Worm (Caenorhabditis elegans): ENCODE data around the gene sod-4.

The sod-4 gene

DNA sequence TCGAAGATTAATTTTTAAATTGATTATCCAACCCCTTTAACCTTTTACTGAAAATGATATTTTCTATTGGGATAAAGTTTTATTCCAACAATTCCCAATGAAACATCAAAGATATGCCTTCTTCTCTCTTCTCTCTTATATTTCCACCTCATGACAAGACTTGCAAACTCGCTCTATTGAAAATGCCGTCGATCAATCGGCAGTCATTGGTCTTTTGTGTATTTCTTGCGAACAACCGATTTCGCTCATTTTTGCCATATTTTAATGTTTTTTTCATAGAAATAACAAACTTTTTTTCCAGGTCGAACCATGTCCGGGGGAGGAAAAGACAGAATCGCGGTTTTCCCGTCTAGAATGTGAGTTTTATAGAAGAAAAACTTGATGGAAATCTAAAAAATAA lies 7.6 kb upstream of the sod-4 start, which contains the start of gene vha-14 (continued):
- peak; percentile 55 for TF ChIP-seq lin-39 (tag; optimal IDR thresholded peaks at IDR 0.05)
- TF ChIP-seq R02D3.7 (tag; optimal IDR thresholded peaks at IDR 0.05), result no peak
- TF ChIP-seq sea-2 (GFP tag; optimal IDR thresholded peaks at IDR 0.05), result no peak

DNA sequence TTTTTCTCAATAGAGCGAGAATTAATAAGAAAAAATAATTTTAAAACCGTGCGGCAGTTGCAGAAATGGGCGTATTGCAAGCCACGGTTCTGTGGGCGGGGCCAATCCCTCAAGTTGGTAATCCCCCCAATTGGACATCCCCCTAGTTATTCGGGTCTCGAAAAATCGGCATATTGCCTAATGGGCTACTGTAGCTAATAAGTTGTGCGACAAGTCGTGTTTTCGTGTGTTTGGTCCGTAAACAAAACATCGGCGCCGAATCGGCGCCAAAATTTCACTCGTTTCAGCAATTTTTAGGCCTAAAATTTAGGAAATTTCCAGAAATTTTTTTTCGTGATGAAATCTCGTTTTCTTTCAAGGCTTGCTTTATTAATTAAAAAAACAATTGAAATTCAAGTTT lies 4.2 kb upstream of the sod-4 start:
- TF ChIP-seq nhr-23 (tag; optimal IDR thresholded peaks at IDR 0.05) (no peak), ceh-28 (tag; optimal IDR thresholded peaks at IDR 0.05) (no peak), mdl-1 (tag; optimal IDR thresholded peaks at IDR 0.05) (no peak), nhr-25 (tag; optimal IDR thresholded peaks at IDR 0.05) (no peak), daf-12 (tag; optimal IDR thresholded peaks at IDR 0.05) (no peak), egl-5 (tag; optimal IDR thresholded peaks at IDR 0.05) (no peak), elt-3 (tag; optimal IDR thresholded peaks at IDR 0.05) (no peak), hmg-11 (tag; optimal IDR thresholded peaks at IDR 0.05) (no peak), ama-1 (optimal IDR thresholded peaks at IDR 0.05) (no peak), lsy-12 (tag; optimal IDR thresholded peaks at IDR 0.05) (no peak), nfya-1 (tag; optimal IDR thresholded peaks at IDR 0.05; ENCODE audit: insufficient read depth) (no peak)

DNA sequence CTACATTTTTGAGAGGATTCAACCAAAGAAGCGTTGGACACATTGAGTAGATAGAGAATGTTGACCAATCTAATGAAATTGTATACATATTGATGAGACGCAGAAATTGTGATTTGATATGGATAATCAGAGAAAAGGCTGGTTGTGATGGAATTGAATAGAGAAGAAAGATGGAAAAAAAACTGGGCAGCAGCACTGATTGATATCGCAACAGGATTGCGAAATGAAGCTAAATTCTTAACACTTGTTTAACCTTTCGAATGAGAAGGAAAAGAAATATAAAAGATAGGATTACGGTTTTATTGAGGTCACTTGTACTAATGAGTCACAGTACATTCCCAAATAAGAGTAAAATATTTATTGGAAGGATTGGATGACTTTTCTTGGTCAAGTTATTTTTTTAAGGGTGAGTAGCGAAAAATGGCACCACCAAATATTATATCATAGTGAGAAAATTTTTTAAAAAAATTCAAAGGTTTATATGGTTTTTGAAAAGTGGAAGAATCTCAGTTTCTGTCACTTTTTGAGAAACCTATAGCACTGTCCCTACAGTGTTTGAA lies 2.1 kb upstream of the sod-4 start:
- peak; percentile 27 for TF ChIP-seq nhr-43 (tag; optimal IDR thresholded peaks at IDR 0.05; ENCODE audit: poor library complexity, severe bottlenecking)
- TF ChIP-seq elt-3 (tag; optimal IDR thresholded peaks at IDR 0.05), result peak in 2 of 3 experiments; percentile 70 to 78
- TF ChIP-seq elt-2 (tag; optimal IDR thresholded peaks at IDR 0.05), result no peak
- peak; percentile 81 for TF ChIP-seq nhr-23 (tag; optimal IDR thresholded peaks at IDR 0.05)
- no peak for TF ChIP-seq unc-62 (GFP tag; optimal IDR thresholded peaks at IDR 0.05)
- TF ChIP-seq nhr-25 (tag; optimal IDR thresholded peaks at IDR 0.05), result peak; percentile 23

DNA sequence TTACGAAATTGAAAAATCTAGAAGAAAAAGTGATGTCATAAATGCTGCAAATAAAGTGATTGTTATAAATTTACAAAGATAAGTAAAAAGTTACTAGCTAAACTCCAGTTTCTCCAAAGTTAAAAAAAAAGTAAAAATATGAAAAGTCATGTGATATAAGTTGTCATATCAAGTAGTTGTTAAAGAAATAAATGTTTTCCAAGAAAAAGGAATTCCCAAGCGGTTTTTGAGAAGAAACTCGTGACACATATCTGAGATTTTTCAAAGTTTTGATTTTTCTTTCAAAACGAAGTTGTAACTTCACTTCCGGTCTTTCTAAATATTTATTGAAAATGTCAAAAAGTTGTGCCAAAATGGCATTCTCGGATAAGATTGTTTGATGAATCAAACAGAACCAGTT lies 897 bp upstream of the sod-4 start:
- no peak for TF ChIP-seq nhr-28 (tag; optimal IDR thresholded peaks at IDR 0.05)
- no peak for TF ChIP-seq unc-39 (tag; optimal IDR thresholded peaks at IDR 0.05)
- no peak for TF ChIP-seq mdl-1 (tag; optimal IDR thresholded peaks at IDR 0.05)
- TF ChIP-seq egl-5 (tag; optimal IDR thresholded peaks at IDR 0.05), result no peak
- no peak for TF ChIP-seq lsy-12 (tag; optimal IDR thresholded peaks at IDR 0.05)
- TF ChIP-seq egl-27 (tag; optimal IDR thresholded peaks at IDR 0.05), result no peak
- no peak for TF ChIP-seq mml-1 (tag; optimal IDR thresholded peaks at IDR 0.05)
- no peak for TF ChIP-seq nhr-67 (tag; optimal IDR thresholded peaks at IDR 0.05)
- no peak for TF ChIP-seq pqm-1 (tag; optimal IDR thresholded peaks at IDR 0.05)
- TF ChIP-seq ztf-4 (tag; optimal IDR thresholded peaks at IDR 0.05), result no peak
- TF ChIP-seq aly-2 (tag; optimal IDR thresholded peaks at IDR 0.05), result no peak
- no peak for TF ChIP-seq ztf-11 (tag; optimal IDR thresholded peaks at IDR 0.05)
- TF ChIP-seq snpc-4 (tag; optimal IDR thresholded peaks at IDR 0.05), result no peak
- TF ChIP-seq ceh-9 (tag; optimal IDR thresholded peaks at IDR 0.05), result no peak
- TF ChIP-seq R02D3.7 (tag; optimal IDR thresholded peaks at IDR 0.05), result no peak
- TF ChIP-seq nhr-76 (tag; optimal IDR thresholded peaks at IDR 0.05), result no peak
- TF ChIP-seq ZK546.5 (tag; optimal IDR thresholded peaks at IDR 0.05), result no peak

DNA sequence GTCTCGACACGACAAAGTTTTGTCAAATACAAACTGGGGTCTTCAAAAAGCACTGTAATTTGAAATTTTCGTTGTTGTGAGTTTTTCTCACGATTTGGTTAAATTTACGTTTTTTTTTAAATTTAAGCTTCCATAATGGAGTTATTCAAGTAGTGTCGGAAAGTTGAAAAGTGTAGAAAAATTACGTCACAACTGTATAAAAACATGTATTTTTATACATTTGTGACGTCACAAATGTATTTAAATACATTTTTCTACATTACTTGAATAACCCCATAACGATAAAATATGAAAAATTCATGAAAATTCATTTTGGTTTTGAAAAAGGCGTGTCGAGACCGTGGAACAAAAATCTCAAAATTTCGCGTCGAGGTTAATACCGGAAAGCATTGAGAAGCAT lies 2.8 kb downstream of the sod-4 start:
- TF ChIP-seq tbx-2 (tag; optimal IDR thresholded peaks at IDR 0.05), result no peak
- no peak for TF ChIP-seq nhr-25 (tag; optimal IDR thresholded peaks at IDR 0.05)
- no peak for TF ChIP-seq mdl-1 (tag; optimal IDR thresholded peaks at IDR 0.05)
- TF ChIP-seq mml-1 (tag; optimal IDR thresholded peaks at IDR 0.05), result no peak
- no peak for TF ChIP-seq ceh-28 (tag; optimal IDR thresholded peaks at IDR 0.05)
- TF ChIP-seq lin-39 (tag; optimal IDR thresholded peaks at IDR 0.05), result no peak
- no peak for TF ChIP-seq nhr-43 (tag; optimal IDR thresholded peaks at IDR 0.05; ENCODE audit: poor library complexity, severe bottlenecking)
- no peak for TF ChIP-seq daf-12 (tag; optimal IDR thresholded peaks at IDR 0.05)
- TF ChIP-seq unc-39 (tag; optimal IDR thresholded peaks at IDR 0.05), result no peak
- no peak for TF ChIP-seq sea-2 (GFP tag; optimal IDR thresholded peaks at IDR 0.05)
- no peak for TF ChIP-seq ceh-82 (tag; optimal IDR thresholded peaks at IDR 0.05)
- no peak for TF ChIP-seq elt-1 (tag; optimal IDR thresholded peaks at IDR 0.05)
- no peak for TF ChIP-seq ztf-4 (tag; optimal IDR thresholded peaks at IDR 0.05)
- TF ChIP-seq nhr-67 (tag; optimal IDR thresholded peaks at IDR 0.05), result no peak
- no peak for TF ChIP-seq egl-5 (tag; optimal IDR thresholded peaks at IDR 0.05)
- TF ChIP-seq aly-2 (tag; optimal IDR thresholded peaks at IDR 0.05), result no peak
- no peak for TF ChIP-seq nhr-237 (tag; optimal IDR thresholded peaks at IDR 0.05)
